Worm (Caenorhabditis elegans) whole organism, L1 larva: ENCODE results near the gene ech-2.
A peak's percentile ranks its signal among the peaks of the same experiment; 100 is the strongest.

Experiments used
- C04F5.9 ChIP-seq: sonication (generic microtip); optimal IDR thresholded peaks from 2 replicates; lab custom pipeline; 2016; ENCODE audit warnings: missing genetic modification characterization, missing compliant biosample characterization
- Y116A8C.19 ChIP-seq: sonication (generic microtip); optimal IDR thresholded peaks from 2 replicates; lab custom pipeline; 2016; ENCODE audit warnings: missing compliant biosample characterization, missing genetic modification characterization, borderline replicate concordance
- alr-1 ChIP-seq: fragments of 200-800 bp; sonication (Bioruptor generic); optimal IDR thresholded peaks from 2 replicates; lab custom pipeline; 2018; ENCODE audit warnings: borderline replicate concordance, mild to moderate bottlenecking, missing genetic modification characterization, missing compliant biosample characterization
- blmp-1 ChIP-seq: fragments of 150-350 bp; optimal IDR thresholded peaks from 2 replicates; lab custom pipeline; 2014; ENCODE audit warnings: missing biosample characterization, missing genetic modification characterization
- ceh-63 ChIP-seq: fragments of 200-800 bp; sonication (Bioruptor generic); optimal IDR thresholded peaks from 2 replicates; lab custom pipeline; 2018; ENCODE audit warnings: mild to moderate bottlenecking, missing genetic modification characterization, missing compliant biosample characterization
- ceh-90 ChIP-seq: sonication (generic microtip); optimal IDR thresholded peaks from 2 replicates; lab custom pipeline; 2016; ENCODE audit warnings: missing genetic modification characterization, missing compliant biosample characterization
- dsc-1 ChIP-seq: sonication (generic microtip); optimal IDR thresholded peaks from 2 replicates; lab custom pipeline; 2016; ENCODE audit warnings: mild to moderate bottlenecking, missing genetic modification characterization, missing compliant biosample characterization
- efl-1 ChIP-seq, 4 experiments: fragments of 150-350 bp; optimal IDR thresholded peaks in 3 of 4; peaks in 1 of 4; 1 replicate in 1 of 4; 2 replicates in 3 of 4; lab custom pipeline; 2014; ENCODE audit warnings: missing biosample characterization in 2 of 4, missing genetic modification characterization in 2 of 4, missing genetic modification reagents in 2 of 4
- efl-3 ChIP-seq: fragments of 200-800 bp; sonication (Bioruptor generic); optimal IDR thresholded peaks from 2 replicates; lab custom pipeline; 2018; ENCODE audit warnings: mild to moderate bottlenecking, missing genetic modification characterization, missing compliant biosample characterization
- egl-13 ChIP-seq: sonication (generic microtip); optimal IDR thresholded peaks from 2 replicates; lab custom pipeline; 2016; ENCODE audit warnings: missing genotype, missing genetic modification reagents, missing genetic modification characterization, missing compliant biosample characterization
- elt-3 ChIP-seq, 6 experiments: fragments of 150-350 bp in 1 of 6; sonication (generic microtip); optimal IDR thresholded peaks; 2 replicates each; lab custom pipeline; 2017 to 2018; ENCODE audit warnings: missing biosample characterization in 6 of 6, missing genetic modification characterization in 6 of 6, inconsistent platforms in 1 of 6
- ets-5 ChIP-seq: fragments of 200-800 bp; sonication (Bioruptor generic); IDR thresholded peaks from 2 replicates; pipeline ENCODE4 v1.3.6; 2022; ENCODE audit warnings: missing genetic modification characterization, missing compliant biosample characterization
- fos-1 ChIP-seq: fragments of 150-350 bp; optimal IDR thresholded peaks from 2 replicates; lab custom pipeline; 2014; ENCODE audit warnings: missing biosample characterization, missing genetic modification characterization
- grh-1 ChIP-seq: fragments of 200-800 bp; sonication (Bioruptor generic); IDR thresholded peaks from 2 replicates; pipeline ENCODE4 v1.3.6; 2022; ENCODE audit warnings: missing genetic modification reagents, missing genetic modification characterization, missing compliant biosample characterization
- jun-1 ChIP-seq: fragments of 150-350 bp; optimal IDR thresholded peaks from 2 replicates; lab custom pipeline; 2014; ENCODE audit warnings: missing biosample characterization, missing genetic modification reagents, missing genetic modification characterization
- lin-14 ChIP-seq: fragments of 200-800 bp; sonication (Bioruptor generic); optimal IDR thresholded peaks from 2 replicates; lab custom pipeline; 2018; ENCODE audit warnings: mild to moderate bottlenecking, missing genetic modification characterization, moderate library complexity, missing compliant biosample characterization
- lin-35 ChIP-seq, 2 experiments: fragments of 150-350 bp; optimal IDR thresholded peaks; 2 replicates each; lab custom pipeline; 2014; ENCODE audit warnings: missing biosample characterization in 2 of 2, missing genetic modification characterization in 2 of 2, missing genetic modification reagents in 2 of 2
- lir-3 ChIP-seq: sonication (generic microtip); optimal IDR thresholded peaks from 2 replicates; lab custom pipeline; 2016; ENCODE audit warnings: mild to moderate bottlenecking, missing genetic modification characterization, moderate library complexity, missing compliant biosample characterization; ENCODE audit not compliant: poor library complexity
- mab-9 ChIP-seq: fragments of 200-800 bp; sonication (Bioruptor generic); IDR thresholded peaks from 2 replicates; pipeline ENCODE4 v1.3.6; 2022; ENCODE audit warnings: missing genetic modification reagents, missing genetic modification characterization, missing compliant biosample characterization
- nhr-11 ChIP-seq: fragments of 150-350 bp; optimal IDR thresholded peaks from 2 replicates; lab custom pipeline; 2014; ENCODE audit warnings: missing biosample characterization, missing genetic modification characterization
- nhr-12 ChIP-seq: sonication (generic microtip); optimal IDR thresholded peaks from 2 replicates; lab custom pipeline; 2017; ENCODE audit warnings: missing biosample characterization, missing genetic modification characterization
- nhr-19 ChIP-seq: fragments of 200-800 bp; sonication (Bioruptor generic); conservative IDR thresholded peaks from 2 replicates; pipeline ENCODE4 v1.3.6; 2022; ENCODE audit warnings: missing genetic modification characterization, missing compliant biosample characterization
- nhr-20 ChIP-seq: sonication (generic microtip); optimal IDR thresholded peaks from 2 replicates; lab custom pipeline; 2016; ENCODE audit warnings: mild to moderate bottlenecking, missing genetic modification characterization, missing compliant biosample characterization
- nhr-237 ChIP-seq: fragments of 150-350 bp; optimal IDR thresholded peaks from 2 replicates; lab custom pipeline; 2014; ENCODE audit warnings: missing biosample characterization, missing genetic modification characterization
- nhr-71 ChIP-seq: sonication (generic microtip); optimal IDR thresholded peaks from 2 replicates; lab custom pipeline; 2016; ENCODE audit warnings: mild to moderate bottlenecking, missing genetic modification characterization, moderate library complexity, missing compliant biosample characterization
- nhr-76 ChIP-seq: sonication (generic microtip); optimal IDR thresholded peaks from 2 replicates; lab custom pipeline; 2017; ENCODE audit warnings: missing biosample characterization, missing genetic modification characterization
- nhr-84 ChIP-seq: sonication (generic microtip); optimal IDR thresholded peaks from 2 replicates; lab custom pipeline; 2017; ENCODE audit warnings: missing biosample characterization, missing genetic modification characterization
- nhr-85 ChIP-seq: sonication (generic microtip); peaks from one replicate; lab custom pipeline; 2016; ENCODE audit warnings: missing genetic modification characterization, inconsistent platforms, missing compliant biosample characterization
- pag-3 ChIP-seq: sonication (generic microtip); optimal IDR thresholded peaks from 2 replicates; lab custom pipeline; 2017; ENCODE audit warnings: missing genetic modification characterization, mild to moderate bottlenecking, missing compliant biosample characterization, antibody characterized with exemption, borderline replicate concordance; ENCODE audit not compliant: insufficient read depth
- pax-3 ChIP-seq: fragments of 200-800 bp; sonication (Bioruptor generic); optimal IDR thresholded peaks from 2 replicates; lab custom pipeline; 2018; ENCODE audit warnings: mild to moderate bottlenecking, missing genetic modification characterization, moderate library complexity, missing compliant biosample characterization
- rnt-1 ChIP-seq: sonication (generic microtip); optimal IDR thresholded peaks from 2 replicates; lab custom pipeline; 2016; ENCODE audit warnings: mild to moderate bottlenecking, missing genetic modification characterization, moderate library complexity, missing compliant biosample characterization
- snu-23 ChIP-seq: sonication (generic microtip); optimal IDR thresholded peaks from 2 replicates; lab custom pipeline; 2016; ENCODE audit warnings: missing genetic modification characterization, missing compliant biosample characterization
- sox-4 ChIP-seq: sonication (generic microtip); optimal IDR thresholded peaks from 2 replicates; lab custom pipeline; 2016; ENCODE audit warnings: missing genetic modification characterization, missing compliant biosample characterization
- sptf-1 ChIP-seq: fragments of 150-350 bp; optimal IDR thresholded peaks from 2 replicates; lab custom pipeline; 2014; ENCODE audit warnings: missing biosample characterization, missing genetic modification characterization
- tbx-2 ChIP-seq: sonication (generic microtip); optimal IDR thresholded peaks from 2 replicates; lab custom pipeline; 2016; ENCODE audit warnings: missing genetic modification characterization, missing compliant biosample characterization
- tlp-1 ChIP-seq: fragments of 150-350 bp; optimal IDR thresholded peaks from 2 replicates; lab custom pipeline; 2014; ENCODE audit warnings: missing biosample characterization, missing genetic modification characterization
- unc-130 ChIP-seq: fragments of 150-350 bp; optimal IDR thresholded peaks from 2 replicates; lab custom pipeline; 2017; ENCODE audit warnings: missing biosample characterization, missing genetic modification characterization, inconsistent platforms
- unc-62 ChIP-seq: fragments of 150-350 bp; optimal IDR thresholded peaks from 2 replicates; lab custom pipeline; 2014; ENCODE audit warnings: missing biosample characterization, missing genetic modification reagents, missing genetic modification characterization
- unc-86 ChIP-seq: sonication (generic microtip); optimal IDR thresholded peaks from 2 replicates; lab custom pipeline; 2016; ENCODE audit warnings: missing genetic modification characterization, missing compliant biosample characterization
- unc-98 ChIP-seq: fragments of 200-800 bp; sonication (Bioruptor generic); IDR thresholded peaks from 2 replicates; pipeline ENCODE4 v1.3.6; 2022; ENCODE audit warnings: missing genetic modification characterization, missing compliant biosample characterization
- vab-15 ChIP-seq: sonication (generic microtip); optimal IDR thresholded peaks from 2 replicates; lab custom pipeline; 2017; ENCODE audit warnings: missing genotype, mild to moderate bottlenecking, missing genetic modification characterization, missing compliant biosample characterization

Gene ech-2

DNA sequence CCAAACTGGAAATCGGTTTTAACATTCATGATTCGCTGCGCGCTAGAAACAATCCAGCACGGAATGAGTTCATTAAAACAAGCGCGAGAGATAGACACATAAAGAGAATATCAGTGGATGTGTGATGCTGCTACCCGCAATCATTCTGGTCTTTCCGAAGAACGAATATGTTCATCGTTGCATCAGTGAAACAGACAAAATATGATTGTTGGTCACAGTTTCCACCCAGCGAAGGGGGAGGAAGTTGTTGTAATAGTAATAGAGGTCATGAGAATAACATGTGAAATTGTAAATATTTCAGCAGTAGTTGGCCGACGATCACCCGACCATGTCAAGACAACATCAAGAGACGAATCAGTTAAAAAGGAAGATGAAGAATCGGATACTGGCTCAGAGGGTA is 45.1 kb upstream of the ech-2 start:
- TF ChIP-seq lir-3 (tag; lab: Kevin White, UChicago) (no peak), egl-13 (tag; lab: Kevin White, UChicago) (no peak), tbx-2 (peak; percentile 26), grh-1 (GFP tag; lab: Robert Waterston, UW) (no peak), lin-35 (GFP tag; optimal IDR thresholded peaks at IDR 0.05; lab: Kevin White, UChicago) (peak in 1 of 2 experiments; percentile 32), Y116A8C.19 (tag; lab: Kevin White, UChicago) (no peak), sptf-1 (tag; lab: Kevin White, UChicago) (no peak), nhr-20 (peak; percentile 37), snu-23 (peak; percentile 22), blmp-1 (tag; lab: Kevin White, UChicago) (peak; percentile 32), nhr-71 (tag; lab: Kevin White, UChicago) (peak; percentile 29), pag-3 (no peak), jun-1 (tag; lab: Kevin White, UChicago) (no peak), nhr-237 (tag; lab: Kevin White, UChicago) (no peak), nhr-19 (0 out of 2 replicates have a peak, but pooled peaks have one; percentile 6), fos-1 (tag; lab: Kevin White, UChicago) (no peak), nhr-85 (tag; lab: Kevin White, UChicago) (peak; percentile 6), unc-62 (no peak), efl-1 (optimal IDR thresholded peaks at IDR 0.05; lab: Kevin White, UChicago) (no peak), efl-1 (GFP tag; optimal IDR thresholded peaks at IDR 0.05 in 1 of 2; lab: Kevin White, UChicago) (no peak), elt-3 (tag; optimal IDR thresholded peaks at IDR 0.05; lab: Kevin White, UChicago) (peak in 1 of 6 experiments; percentile 26)

DNA sequence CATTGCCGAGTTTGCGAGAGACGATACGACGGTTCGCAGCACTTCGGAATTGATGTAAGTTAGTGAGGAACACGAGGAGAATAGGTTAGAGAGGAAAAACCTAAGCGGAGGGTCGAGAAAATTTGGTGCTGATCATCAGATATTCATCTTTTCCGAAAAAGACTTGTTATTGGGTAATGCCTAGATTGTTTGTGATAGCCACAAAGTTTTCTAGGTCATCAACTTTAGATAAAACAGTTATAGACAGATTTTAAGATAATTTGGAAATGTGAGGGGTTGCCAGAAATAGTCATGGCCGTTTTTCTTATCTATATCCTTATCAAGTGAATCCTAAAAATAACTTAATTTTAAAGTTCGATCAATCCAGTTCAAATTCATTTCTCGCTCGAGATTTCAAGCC is 44.2 kb upstream of the ech-2 start:
- TF ChIP-seq rnt-1 (tag; lab: Kevin White, UChicago) (no peak), efl-1 (optimal IDR thresholded peaks at IDR 0.05; lab: Kevin White, UChicago) (no peak), efl-1 (GFP tag; optimal IDR thresholded peaks at IDR 0.05 in 1 of 2; lab: Kevin White, UChicago) (no peak), ceh-90 (no peak), unc-98 (GFP tag; lab: Robert Waterston, UW) (no peak), alr-1 (tag; lab: Kevin White, UChicago) (no peak), nhr-85 (tag; lab: Kevin White, UChicago) (peak; percentile 14)

DNA sequence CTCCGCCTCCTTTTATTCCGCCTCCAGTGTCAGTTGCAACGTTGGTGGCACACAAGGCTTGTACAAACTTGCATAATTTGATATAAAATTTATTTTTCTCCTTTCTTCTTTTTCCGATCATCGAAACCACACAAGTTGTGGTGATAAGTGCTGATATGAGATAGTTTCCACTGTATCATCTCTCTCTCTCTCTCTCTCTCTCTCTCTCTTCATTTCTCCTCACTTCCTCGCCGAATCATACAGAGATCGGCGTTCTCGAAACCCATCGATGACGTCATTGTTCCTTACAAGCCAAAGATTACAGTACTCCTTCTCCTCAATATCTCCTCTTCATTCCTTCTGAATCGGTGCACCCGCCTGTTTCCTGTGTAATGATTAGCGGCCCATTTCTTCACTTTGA is 43.2 kb upstream of the ech-2 start, which contains the start of gene nhr-43:
nhr-43 (plus strand) TSS at position 233 of the 400 bp plus-strand sequence.
- TF ChIP-seq lir-3 (tag; lab: Kevin White, UChicago) (no peak), elt-3 (tag; optimal IDR thresholded peaks at IDR 0.05; lab: Kevin White, UChicago) (peak in 2 of 6 experiments; percentile 8 to 30), nhr-71 (tag; lab: Kevin White, UChicago) (peak; percentile 48), blmp-1 (tag; lab: Kevin White, UChicago) (peak; percentile 62), unc-130 (tag; lab: Kevin White, UChicago) (no peak), nhr-85 (tag; lab: Kevin White, UChicago) (peak; percentile 72), nhr-20 (peak; percentile 28)

DNA sequence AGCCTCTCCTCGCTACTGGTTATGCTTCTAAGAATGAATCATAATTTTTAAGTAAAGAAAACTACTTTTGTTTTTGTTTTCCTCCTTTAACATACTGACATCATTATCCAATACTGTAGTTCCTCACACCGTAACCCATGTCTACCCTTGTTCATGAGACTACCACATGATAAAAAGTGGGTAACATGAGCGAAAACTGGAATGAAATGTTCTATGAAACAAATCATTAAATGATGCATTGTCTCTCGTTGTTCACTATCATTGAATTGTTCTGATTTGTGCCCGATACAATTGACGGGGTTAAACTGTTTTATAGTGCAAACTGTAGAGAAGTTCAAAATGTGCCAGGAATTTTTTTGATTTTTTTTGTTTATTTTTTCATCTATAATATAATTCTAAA is 41.6 kb upstream of the ech-2 start:
- TF ChIP-seq snu-23, result peak; percentile 14
- no peak for TF ChIP-seq mab-9 (GFP tag; lab: Robert Waterston, UW)
- TF ChIP-seq ceh-63 (GFP tag; lab: Kevin White, UChicago), result no peak
- TF ChIP-seq blmp-1 (tag; lab: Kevin White, UChicago), result peak; percentile 34
- no peak for TF ChIP-seq ceh-90
- peak in 2 of 6 experiments; percentile 12 to 47 for TF ChIP-seq elt-3 (tag; optimal IDR thresholded peaks at IDR 0.05; lab: Kevin White, UChicago)
- no peak for TF ChIP-seq efl-1 (optimal IDR thresholded peaks at IDR 0.05; lab: Kevin White, UChicago)
- peak in 1 of 2 experiments; percentile 64 for TF ChIP-seq efl-1 (GFP tag; optimal IDR thresholded peaks at IDR 0.05 in 1 of 2; lab: Kevin White, UChicago)
- TF ChIP-seq C04F5.9 (tag; lab: Kevin White, UChicago), result no peak
- TF ChIP-seq nhr-20, result peak; percentile 67
- TF ChIP-seq lin-35 (GFP tag; optimal IDR thresholded peaks at IDR 0.05; lab: Kevin White, UChicago), result peak in 1 of 2 experiments; percentile 41
- TF ChIP-seq nhr-85 (tag; lab: Kevin White, UChicago), result peak; percentile 76
- TF ChIP-seq vab-15 (tag; lab: Kevin White, UChicago), result no peak
- peak; percentile 33 for TF ChIP-seq lin-14 (GFP tag; lab: Kevin White, UChicago)

DNA sequence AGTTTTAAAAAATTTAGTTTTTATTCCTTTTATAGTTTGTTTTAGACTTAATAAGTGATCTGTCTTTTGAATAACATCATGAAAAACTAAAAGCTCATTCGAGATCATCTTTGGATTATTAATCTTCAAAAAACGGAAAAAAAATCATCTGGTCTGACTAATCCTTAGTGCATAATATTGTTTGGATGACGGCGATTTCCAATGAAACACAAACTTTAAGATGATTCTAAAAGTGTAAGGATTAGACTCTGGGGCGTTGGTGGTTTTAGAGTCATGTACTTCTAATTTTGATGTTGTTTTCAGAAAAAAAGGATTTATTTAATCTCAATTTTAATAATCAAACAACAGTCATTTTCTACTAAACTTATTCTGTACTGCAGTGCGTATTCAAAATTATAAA is 37.2 kb upstream of the ech-2 start:
- TF ChIP-seq nhr-11 (tag; lab: Kevin White, UChicago) (no peak), egl-13 (tag; lab: Kevin White, UChicago) (no peak), tlp-1 (no peak), sox-4 (peak; percentile 21), dsc-1 (peak; percentile 90), nhr-12 (no peak), C04F5.9 (tag; lab: Kevin White, UChicago) (no peak), nhr-71 (tag; lab: Kevin White, UChicago) (peak; percentile 3), nhr-76 (tag; lab: Kevin White, UChicago) (no peak), ets-5 (GFP tag; lab: Robert Waterston, UW) (no peak), unc-86 (tag; lab: Kevin White, UChicago) (no peak), pax-3 (tag; lab: Kevin White, UChicago) (peak; percentile 6), nhr-84 (tag; lab: Kevin White, UChicago) (no peak), efl-3 (no peak), elt-3 (tag; optimal IDR thresholded peaks at IDR 0.05; lab: Kevin White, UChicago) (no peak)
